Worm (Caenorhabditis elegans): ENCODE measurements around the gene gst-16.
A peak's percentile ranks its signal among the peaks of the same experiment; 100 is the strongest.
"Not testable (repeated sequence)": the region's sequence is repeated elsewhere in the genome, so short reads cannot be mapped to it uniquely, and the experiment has no call there.

The gst-16 gene

DNA sequence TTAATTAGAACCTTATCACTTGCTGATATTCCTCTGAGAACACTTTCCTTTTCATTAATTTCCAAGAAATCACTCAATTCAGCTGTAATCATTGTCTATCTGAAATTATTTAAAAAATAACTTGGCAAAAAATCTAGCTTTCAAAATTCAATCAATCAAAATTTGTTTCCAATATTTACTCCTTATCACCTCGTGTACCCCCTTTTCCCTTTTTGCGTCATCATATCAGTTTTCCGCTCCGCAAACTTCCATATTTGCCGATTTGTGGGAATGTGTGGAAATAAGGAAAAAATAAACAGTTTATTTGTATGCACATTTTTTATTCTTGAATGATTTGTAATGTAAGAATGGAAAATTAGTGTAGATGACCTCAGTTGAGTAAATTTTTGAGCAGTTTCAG is 37.8 kb upstream of the gst-16 start, which contains the start of gene C31C9.6:
Gene C31C9.6, minus strand, starts transcription at position 101 of the 400 bp plus-strand sequence.
- not testable (repeated sequence) for TF ChIP-seq irx-1, swsn-7, F16B12.6 (tag; optimal IDR thresholded peaks at IDR 0.05)

DNA sequence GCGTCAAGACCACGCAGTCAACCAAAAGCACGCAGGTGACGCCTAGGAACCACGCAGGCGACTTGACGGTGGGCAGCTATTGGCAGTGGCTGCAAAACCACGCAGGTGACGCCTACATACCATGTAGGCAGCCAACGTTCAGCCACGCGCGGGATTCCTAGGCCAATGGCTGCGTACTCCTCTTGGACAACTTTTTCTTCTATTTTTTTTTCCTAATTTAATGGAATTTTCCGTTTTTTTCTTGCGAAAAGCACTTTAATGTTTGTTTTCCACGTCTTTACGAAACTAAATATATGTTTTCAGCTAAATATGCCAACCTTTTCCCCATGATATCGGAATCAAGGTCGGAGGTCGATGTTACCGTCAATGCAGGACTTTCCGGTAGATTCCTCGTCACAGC is 30.5 kb upstream of the gst-16 start, which contains the start of gene C31C9.9:
Gene C31C9.9, plus strand, starts transcription at position 301 of the 400 bp plus-strand sequence.
- not testable (repeated sequence) for TF ChIP-seq C04F5.9 (tag; optimal IDR thresholded peaks at IDR 0.05); ets-5 (GFP tag; IDR thresholded peaks at IDR 0.05); nhr-84 (tag; optimal IDR thresholded peaks at IDR 0.05)

DNA sequence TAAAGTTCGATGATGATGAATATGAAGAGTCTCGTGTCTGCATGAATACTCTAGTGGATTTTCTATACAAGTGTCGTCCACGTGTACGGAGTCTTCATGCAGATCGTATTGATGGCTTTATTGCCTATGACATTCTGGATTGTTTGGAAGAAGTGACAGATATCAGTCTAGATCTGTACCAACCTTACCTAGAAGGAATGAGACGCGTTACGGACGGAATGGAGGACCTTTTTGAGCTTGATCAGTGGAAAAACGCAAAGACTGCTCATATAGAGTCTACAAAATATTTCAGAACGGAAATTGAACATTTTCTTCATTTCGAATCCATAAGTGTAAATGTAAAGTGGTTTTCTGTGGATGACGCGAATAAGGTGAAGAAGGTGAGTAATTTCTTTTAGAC is 24.0 kb upstream of the gst-16 start, which contains the start of gene fbxa-169:
Gene fbxa-169, plus strand, starts transcription at position 301 of the 400 bp plus-strand sequence.
- TF ChIP-seq tbx-2 (tag; optimal IDR thresholded peaks at IDR 0.05): no peak
- TF ChIP-seq hlh-17 (GFP tag; optimal IDR thresholded peaks at IDR 0.05; ENCODE audit: borderline replicate concordance): no peak
- TF ChIP-seq zip-4 (GFP tag; optimal IDR thresholded peaks at IDR 0.05): no peak
- no peak for TF ChIP-seq dpl-1 (GFP tag; optimal IDR thresholded peaks at IDR 0.05)
- TF ChIP-seq dsc-1 (tag; optimal IDR thresholded peaks at IDR 0.05): no peak
- TF ChIP-seq unc-130 (tag; optimal IDR thresholded peaks at IDR 0.05): no peak
- TF ChIP-seq ces-1 (GFP tag; optimal IDR thresholded peaks at IDR 0.05): no peak
- no peak for TF ChIP-seq nhr-76 (tag; optimal IDR thresholded peaks at IDR 0.05)
- no peak for TF ChIP-seq nhr-77 (tag; optimal IDR thresholded peaks at IDR 0.05)
- TF ChIP-seq sox-4 (tag; optimal IDR thresholded peaks at IDR 0.05): no peak
- TF ChIP-seq unc-62 (GFP tag; optimal IDR thresholded peaks at IDR 0.05): no peak
- TF ChIP-seq mef-2 (tag; optimal IDR thresholded peaks at IDR 0.05): no peak
- no peak for TF ChIP-seq lsy-2 (tag; optimal IDR thresholded peaks at IDR 0.05)
- no peak for TF ChIP-seq fkh-4 (tag; optimal IDR thresholded peaks at IDR 0.05; ENCODE audit: borderline replicate concordance)
- no peak for TF ChIP-seq lin-13 (GFP tag; optimal IDR thresholded peaks at IDR 0.05)
- TF ChIP-seq fos-1 (tag; optimal IDR thresholded peaks at IDR 0.05): no peak
- no peak for TF ChIP-seq nhr-11 (tag; optimal IDR thresholded peaks at IDR 0.05)

DNA sequence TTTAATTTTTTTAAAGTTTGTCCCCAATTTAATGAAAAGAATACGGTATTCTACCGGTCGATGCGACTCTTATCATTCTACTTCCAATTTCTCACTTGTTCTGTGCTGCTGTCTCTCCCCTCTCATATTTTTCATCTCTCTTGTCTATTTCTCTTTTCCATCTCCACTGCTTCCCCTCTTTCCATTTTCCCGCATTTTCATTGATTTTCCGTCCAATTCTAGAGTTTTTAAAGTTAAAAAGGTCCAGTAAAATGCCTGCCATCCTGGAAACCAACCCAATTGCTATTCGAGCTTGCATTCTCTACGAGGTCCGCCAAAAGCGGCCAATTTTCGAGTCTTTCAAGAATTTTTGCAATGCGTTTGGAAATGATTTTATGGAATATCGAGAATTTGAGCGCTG is 17.1 kb upstream of the gst-16 start, which contains the start of gene fbxa-167:
Gene fbxa-167, plus strand, starts transcription at position 179 of the 400 bp plus-strand sequence.
- TF ChIP-seq tlp-1 (tag; optimal IDR thresholded peaks at IDR 0.05): no peak
- no peak for TF ChIP-seq ceh-63 (GFP tag; optimal IDR thresholded peaks at IDR 0.05)
- peak; percentile 72 for TF ChIP-seq nhr-85 (tag)
- no peak for TF ChIP-seq pag-3 (tag; optimal IDR thresholded peaks at IDR 0.05; ENCODE audit: borderline replicate concordance, insufficient read depth)
- TF ChIP-seq mdl-1 (tag; optimal IDR thresholded peaks at IDR 0.05): no peak
- TF ChIP-seq irx-1 (tag; optimal IDR thresholded peaks at IDR 0.05): no peak
- TF ChIP-seq C16A3.4 (tag; optimal IDR thresholded peaks at IDR 0.05): no peak
- TF ChIP-seq pax-3 (tag; optimal IDR thresholded peaks at IDR 0.05): no peak
- no peak for TF ChIP-seq nhr-19 (GFP tag; conservative IDR thresholded peaks at IDR 0.05)
- no peak for TF ChIP-seq mab-9 (GFP tag; IDR thresholded peaks at IDR 0.05)
- TF ChIP-seq vab-15 (tag; optimal IDR thresholded peaks at IDR 0.05): no peak
- TF ChIP-seq rnt-1 (tag; optimal IDR thresholded peaks at IDR 0.05): no peak
- TF ChIP-seq nhr-90 (tag; optimal IDR thresholded peaks at IDR 0.05; ENCODE audit: poor library complexity): no peak
- no peak for TF ChIP-seq elt-2 (tag; optimal IDR thresholded peaks at IDR 0.05)
- TF ChIP-seq lsy-2 (tag; optimal IDR thresholded peaks at IDR 0.05): peak in 1 of 2 experiments; percentile 40
- peak in 1 of 3 experiments; percentile 4 for TF ChIP-seq dpl-1 (GFP tag; optimal IDR thresholded peaks at IDR 0.05)
- no peak for TF ChIP-seq fkh-8 (tag; optimal IDR thresholded peaks at IDR 0.05)
- TF ChIP-seq nhr-47 (tag; optimal IDR thresholded peaks at IDR 0.05): no peak
- no peak for TF ChIP-seq skn-1 (tag; optimal IDR thresholded peaks at IDR 0.05)
- TF ChIP-seq nhr-71 (tag; optimal IDR thresholded peaks at IDR 0.05): no peak
- no peak for TF ChIP-seq nhr-12 (tag; optimal IDR thresholded peaks at IDR 0.05)
- TF ChIP-seq nhr-84 (tag; optimal IDR thresholded peaks at IDR 0.05): no peak
- no peak for TF ChIP-seq lir-3 (tag; optimal IDR thresholded peaks at IDR 0.05; ENCODE audit: poor library complexity)
- TF ChIP-seq sptf-1 (tag; optimal IDR thresholded peaks at IDR 0.05): no peak
- no peak for TF ChIP-seq efl-3 (GFP tag; optimal IDR thresholded peaks at IDR 0.05)
- no peak for TF ChIP-seq sup-37 (GFP tag; optimal IDR thresholded peaks at IDR 0.05)
- no peak for TF ChIP-seq ztf-11 (tag; optimal IDR thresholded peaks at IDR 0.05)
- TF ChIP-seq dsc-1 (tag; optimal IDR thresholded peaks at IDR 0.05): no peak
- TF ChIP-seq tbx-2 (tag; optimal IDR thresholded peaks at IDR 0.05): no peak
- TF ChIP-seq snu-23 (GFP tag; optimal IDR thresholded peaks at IDR 0.05): no peak

All from whole organism, L1 larva.